Fruit fly (Drosophila melanogaster) whole organism, adult: ENCODE results near the gene sty.

Experiments
- CG11617 ChIP-seq: fragments of 200-800 bp; sonication (Bioruptor generic); optimal IDR thresholded peaks from 2 replicates; lab custom pipeline; 2017; ENCODE audit warnings: mild to moderate bottlenecking, missing biosample characterization, missing genetic modification reagents, missing genetic modification characterization
- CG7045 ChIP-seq: fragments of 200-800 bp; sonication (Bioruptor generic); optimal IDR thresholded peaks from 2 replicates; lab custom pipeline; 2017; ENCODE audit warnings: missing biosample characterization, mild to moderate bottlenecking, missing genetic modification characterization
- toe ChIP-seq: fragments of 200-800 bp; sonication (Bioruptor generic); optimal IDR thresholded peaks from 2 replicates; lab custom pipeline; 2016; ENCODE audit warnings: missing biosample characterization, missing genetic modification characterization

DNA sequence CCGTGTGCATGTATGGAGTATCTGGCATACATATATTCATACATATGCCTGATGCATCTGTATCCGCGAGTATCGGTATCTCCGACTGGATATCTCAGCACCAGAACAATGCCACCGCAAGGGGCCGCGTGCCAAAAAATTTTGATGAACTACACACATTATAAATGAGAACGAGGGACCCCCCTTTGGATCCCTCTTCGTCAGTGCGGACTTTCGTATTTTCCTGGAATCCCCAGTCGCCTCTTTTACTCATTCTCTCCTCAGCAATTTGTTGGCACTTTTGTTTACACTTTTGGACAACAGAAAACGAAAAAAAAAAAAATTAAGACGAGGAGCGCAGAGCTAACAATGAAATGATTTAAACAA lies 39.3 kb downstream of the sty start:
- TF ChIP-seq CG11617 (GFP tag; lab: Kevin White, UChicago) = no peak
- no peak for TF ChIP-seq toe
- TF ChIP-seq CG7045 (GFP tag; lab: Kevin White, UChicago) = no peak
